Worm (Caenorhabditis elegans): ENCODE measurements around the gene arl-6.

Gene arl-6

DNA sequence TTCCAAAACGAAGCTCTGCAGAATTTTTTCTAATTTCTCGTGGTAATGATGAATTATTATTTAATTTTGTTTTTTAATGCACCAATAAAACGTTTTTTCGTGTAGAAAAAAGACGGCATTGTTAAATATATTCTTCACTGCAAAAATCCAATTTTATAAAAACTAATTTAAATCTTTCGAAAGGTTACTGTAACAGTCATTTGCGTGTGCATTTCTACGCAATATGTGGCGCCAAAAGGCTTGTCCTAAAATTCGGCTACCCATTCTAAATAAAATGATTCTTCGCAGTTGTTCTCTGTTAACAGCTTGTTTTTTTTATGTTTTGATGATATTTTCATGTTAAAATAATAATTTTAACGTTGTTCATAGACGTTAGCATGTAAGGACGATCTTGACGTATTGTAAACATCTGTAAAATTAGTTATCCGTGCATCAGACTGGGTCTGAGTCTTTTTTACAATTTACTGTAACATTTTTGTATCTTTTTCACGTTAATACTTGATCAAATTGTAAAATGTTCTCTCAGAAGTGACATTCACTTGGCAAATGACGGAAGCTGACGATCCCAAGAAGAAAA is 22.0 kb downstream of the arl-6 start, which contains the start of gene mip-1 (continued):
- TF ChIP-seq B0261.1 (tag; optimal IDR thresholded peaks at IDR 0.05) (no peak), tbx-9 (tag; optimal IDR thresholded peaks at IDR 0.05; ENCODE audit: borderline replicate concordance) (no peak), xnd-1 (tag; optimal IDR thresholded peaks at IDR 0.05) (peak; percentile 68), nfya-1 (tag; optimal IDR thresholded peaks at IDR 0.05; ENCODE audit: borderline replicate concordance, insufficient read depth) (no peak), F22D6.2 (tag; optimal IDR thresholded peaks at IDR 0.05) (no peak), madf-6 (GFP tag; IDR thresholded peaks at IDR 0.05) (peak; percentile 88), hrde-1 (tag; optimal IDR thresholded peaks at IDR 0.05; ENCODE audit: borderline replicate concordance) (no peak), ceh-27 (GFP tag; optimal IDR thresholded peaks at IDR 0.05) (no peak), Y79H2A.3 (GFP tag; conservative IDR thresholded peaks at IDR 0.05) (no peak), lsl-1 (GFP tag; optimal IDR thresholded peaks at IDR 0.05) (peak; percentile 90), attf-6 (GFP tag; IDR thresholded peaks at IDR 0.05) (no peak), cebp-2 (GFP tag; IDR thresholded peaks at IDR 0.05) (no peak), C17E4.6 (GFP tag; IDR thresholded peaks at IDR 0.05) (no peak), F23B12.7 (tag; optimal IDR thresholded peaks at IDR 0.05; ENCODE audit: insufficient read depth) (no peak), snpc-1.3 (tag; optimal IDR thresholded peaks at IDR 0.05; ENCODE audit: insufficient read depth) (peak; percentile 19), pbrm-1 (GFP tag; IDR thresholded peaks at IDR 0.05) (no peak), gei-17 (GFP tag; optimal IDR thresholded peaks at IDR 0.05) (no peak), lin-35 (GFP tag; optimal IDR thresholded peaks at IDR 0.05) (no peak), zim-3 (tag; optimal IDR thresholded peaks at IDR 0.05) (no peak), tlf-1 (GFP tag; optimal IDR thresholded peaks at IDR 0.05) (no peak), repo-1 (tag; optimal IDR thresholded peaks at IDR 0.05) (no peak), ztf-18 (tag; optimal IDR thresholded peaks at IDR 0.05) (peak; percentile 10), F49E8.2 (tag; optimal IDR thresholded peaks at IDR 0.05; ENCODE audit: insufficient read depth) (peak; percentile 51), lin-26 (GFP tag; IDR thresholded peaks at IDR 0.05) (no peak), hlh-26 (GFP tag; conservative IDR thresholded peaks at IDR 0.05) (no peak), ceh-91 (GFP tag; IDR thresholded peaks at IDR 0.05) (peak; percentile 59), snpc-4 (GFP tag; optimal IDR thresholded peaks at IDR 0.05) (no peak), snpc-4 (tag; optimal IDR thresholded peaks at IDR 0.05) (no peak), bed-1 (GFP tag; IDR thresholded peaks at IDR 0.05) (no peak), F37B4.10 (GFP tag; IDR thresholded peaks at IDR 0.05) (no peak), attf-5 (GFP tag; optimal IDR thresholded peaks at IDR 0.05) (no peak), dpl-1 (GFP tag; optimal IDR thresholded peaks at IDR 0.05) (peak; percentile 78), die-1 (tag; optimal IDR thresholded peaks at IDR 0.05) (no peak), snpc-3.4 (tag; optimal IDR thresholded peaks at IDR 0.05) (peak; percentile 65)

DNA sequence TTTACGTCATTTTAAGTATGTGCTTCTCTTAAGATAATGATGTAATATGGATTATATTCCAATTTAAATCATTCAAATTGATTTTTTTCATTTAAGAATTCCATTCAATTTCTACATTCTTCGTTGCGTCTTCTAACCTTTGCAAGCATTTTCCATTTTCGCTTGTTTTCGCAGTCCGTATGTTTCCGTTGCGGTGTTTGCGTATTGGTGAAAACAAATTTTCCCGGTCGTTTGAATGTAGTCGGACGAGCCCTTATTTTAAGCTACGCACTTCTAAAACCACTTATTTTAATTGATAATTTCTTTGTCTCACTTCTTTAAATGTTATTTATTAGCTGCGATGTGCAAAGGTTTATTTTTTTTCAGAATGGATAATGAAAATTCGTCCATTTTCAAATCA is 28.9 kb downstream of the arl-6 start, which contains the start of gene mel-28:
mel-28 (plus strand) TSS at position 367 of the 400 bp plus-strand sequence.
- TF ChIP-seq attf-5 (GFP tag; optimal IDR thresholded peaks at IDR 0.05) (peak; percentile 33), nhr-27 (tag; optimal IDR thresholded peaks at IDR 0.05) (no peak), him-1 (tag; optimal IDR thresholded peaks at IDR 0.05) (no peak), K11D2.4 (GFP tag; IDR thresholded peaks at IDR 0.05) (no peak)

Data from whole organism, young adult.